Worm (Caenorhabditis elegans) whole organism, L2 larva: Measurements from ENCODE around the gene col-10.

Experiments used
- ceh-82 ChIP-seq: fragments of 150-350 bp; optimal IDR thresholded peaks from 2 replicates; lab custom pipeline; 2014; ENCODE audit warnings: missing biosample characterization, missing genetic modification characterization
- nhr-23 ChIP-seq: fragments of 150-350 bp; optimal IDR thresholded peaks from 2 replicates; lab custom pipeline; 2014; ENCODE audit warnings: missing biosample characterization, missing genetic modification reagents, missing genetic modification characterization
- nhr-77 ChIP-seq: fragments of 150-350 bp; optimal IDR thresholded peaks from 2 replicates; lab custom pipeline; 2014; ENCODE audit warnings: missing biosample characterization, missing genetic modification characterization

- no peak for TF ChIP-seq ceh-82
- no peak for TF ChIP-seq nhr-77
- no peak for TF ChIP-seq nhr-23 (tag; lab: Kevin White, UChicago)
Measured at ce11 chrV:9141297-9141696, 23.8 kb downstream of the col-10 start, which contains the start of gene pitr-3.
